Fruit fly (Drosophila melanogaster) whole organism, embryonic: Measurements from ENCODE around the gene CG33641.
A peak's percentile ranks its signal among the peaks of the same experiment; 100 is the strongest.

ENCODE experiments used
- CG10209 ChIP-seq: fragments of 200-800 bp; sonication (Bioruptor generic); optimal IDR thresholded peaks from 3 replicates; lab custom pipeline; 2017; ENCODE audit warnings: missing biosample characterization, mild to moderate bottlenecking, missing genetic modification characterization, missing genetic modification reagents
- CG14710 ChIP-seq: fragments of 200-800 bp; sonication (Bioruptor generic); optimal IDR thresholded peaks from 3 replicates; lab custom pipeline; 2019; ENCODE audit warnings: missing biosample characterization, mild to moderate bottlenecking, missing genetic modification characterization, moderate library complexity
- CG18619 ChIP-seq: fragments of 200-800 bp; sonication (Bioruptor generic); optimal IDR thresholded peaks from 3 replicates; lab custom pipeline; 2017; ENCODE audit warnings: missing biosample characterization, mild to moderate bottlenecking, missing genetic modification characterization
- CG2116 ChIP-seq: fragments of 200-800 bp; sonication (Bioruptor generic); optimal IDR thresholded peaks from 3 replicates; lab custom pipeline; 2018; ENCODE audit warnings: missing biosample characterization, mild to moderate bottlenecking, missing genetic modification characterization
- CG2199 ChIP-seq: fragments of 200-800 bp; sonication (Bioruptor generic); IDR thresholded peaks from 3 replicates; pipeline ENCODE4 v1.3.6; 2022; ENCODE audit warnings: missing biosample characterization, missing genetic modification characterization
- CG3838 ChIP-seq: fragments of 200-800 bp; sonication (Bioruptor generic); optimal IDR thresholded peaks from 3 replicates; lab custom pipeline; 2016; ENCODE audit warnings: missing biosample characterization, missing genetic modification characterization
- CG4360 ChIP-seq: fragments of 200-800 bp; sonication (Bioruptor generic); IDR thresholded peaks from 2 replicates; pipeline ENCODE4 v1.3.6; 2022; ENCODE audit warnings: missing biosample characterization, missing genetic modification characterization
- CG4854 ChIP-seq: fragments of 200-800 bp; sonication (Bioruptor generic); optimal IDR thresholded peaks from 2 replicates; lab custom pipeline; 2016; ENCODE audit warnings: missing biosample characterization, missing genetic modification characterization, inconsistent platforms
- CG8388 ChIP-seq: fragments of 200-800 bp; sonication (Bioruptor generic); optimal IDR thresholded peaks from 2 replicates; lab custom pipeline; 2019; ENCODE audit warnings: missing biosample characterization, mild to moderate bottlenecking, missing genetic modification characterization, moderate library complexity
- CG8924 ChIP-seq: fragments of 200-800 bp; optimal IDR thresholded peaks from 3 replicates; lab custom pipeline; 2019; ENCODE audit warnings: missing biosample characterization, mild to moderate bottlenecking, missing genetic modification characterization, moderate library complexity
- Dll ChIP-seq: fragments of 200-800 bp; sonication (Bioruptor generic); IDR thresholded peaks from 4 replicates; pipeline ENCODE4 v1.3.6; 2022; ENCODE audit warnings: missing biosample characterization, missing genetic modification characterization; ENCODE audit not compliant: partially characterized antibody
- Drgx ChIP-seq: fragments of 200-800 bp; sonication (Bioruptor generic); IDR thresholded peaks from 2 replicates; pipeline ENCODE4 v1.3.6; 2022; ENCODE audit warnings: missing biosample characterization, missing genetic modification characterization
- Fer1 ChIP-seq: fragments of 200-800 bp; sonication (Bioruptor generic); optimal IDR thresholded peaks from 2 replicates; lab custom pipeline; 2017; ENCODE audit warnings: missing biosample characterization, mild to moderate bottlenecking, missing genetic modification characterization
- Hr39 ChIP-seq: fragments of >200 bp; optimal IDR thresholded peaks from 2 replicates; lab custom pipeline; 2017
- Jarid2 ChIP-seq: fragments of 200-800 bp; sonication (Bioruptor generic); optimal IDR thresholded peaks from 3 replicates; lab custom pipeline; 2017; ENCODE audit warnings: mild to moderate bottlenecking, missing biosample characterization, missing genetic modification reagents, missing genetic modification characterization
- Myb ChIP-seq: fragments of 200-800 bp; sonication (Bioruptor generic); optimal IDR thresholded peaks from 2 replicates; lab custom pipeline; 2016; ENCODE audit warnings: missing biosample characterization, missing genetic modification characterization
- NK7.1 ChIP-seq: fragments of 200-800 bp; sonication (Bioruptor generic); optimal IDR thresholded peaks from 3 replicates; lab custom pipeline; 2016; ENCODE audit warnings: missing biosample characterization, missing genetic modification characterization
- Side ChIP-seq: fragments of 200-800 bp; sonication (Bioruptor generic); optimal IDR thresholded peaks from 2 replicates; lab custom pipeline; 2016; ENCODE audit warnings: missing biosample characterization, missing genetic modification characterization
- Stat92E ChIP-seq, 3 experiments: fragments of >200 bp in 2 of 3; fragments of 200-800 bp in 1 of 3; sonication (Bioruptor generic) in 1 of 3; optimal IDR thresholded peaks; 2 replicates each; lab custom pipeline; 2017 to 2019; ENCODE audit warnings: missing biosample characterization in 3 of 3, missing genetic modification characterization in 3 of 3, mild to moderate bottlenecking in 1 of 3, moderate library complexity in 1 of 3
- Trl ChIP-seq, 3 experiments: fragments of >200 bp in 2 of 3; fragments of 200-800 bp in 1 of 3; sonication (Bioruptor generic) in 1 of 3; optimal IDR thresholded peaks; 2 replicates in 1 of 3; 3 replicates in 2 of 3; lab custom pipeline; 2016 to 2017; ENCODE audit warnings: missing biosample characterization in 1 of 3, missing genetic modification characterization in 1 of 3
- abd-A ChIP-seq: fragments of 200-800 bp; sonication (Bioruptor generic); optimal IDR thresholded peaks from 3 replicates; lab custom pipeline; 2019; ENCODE audit warnings: missing biosample characterization, mild to moderate bottlenecking, missing genetic modification characterization, moderate library complexity
- ato ChIP-seq: fragments of 200-800 bp; sonication (Bioruptor generic); IDR thresholded peaks from 2 replicates; pipeline ENCODE4 v1.3.6; 2022; ENCODE audit warnings: missing biosample characterization, missing genetic modification characterization; ENCODE audit not compliant: partially characterized antibody
- cas ChIP-seq: fragments of 200-800 bp; sonication (Bioruptor generic); IDR thresholded peaks from 2 replicates; pipeline ENCODE4 v1.3.6; 2022; ENCODE audit warnings: missing biosample characterization, missing genetic modification characterization
- chinmo ChIP-seq: fragments of 200-800 bp; sonication (Bioruptor generic); IDR thresholded peaks from 4 replicates; pipeline ENCODE4 v1.3.6; 2022; ENCODE audit warnings: missing biosample characterization, missing genetic modification characterization; ENCODE audit not compliant: partially characterized antibody
- crol ChIP-seq: fragments of 200-800 bp; sonication (Bioruptor generic); IDR thresholded peaks from 2 replicates; pipeline ENCODE4 v1.3.6; 2022; ENCODE audit warnings: missing biosample characterization, missing genetic modification characterization
- dpn ChIP-seq, 2 experiments: fragments of 200-800 bp; sonication (Bioruptor generic); optimal IDR thresholded peaks; 3 replicates each; lab custom pipeline; 2016; ENCODE audit warnings: missing biosample characterization in 2 of 2, missing genetic modification characterization in 2 of 2
- ems ChIP-seq: fragments of 200-800 bp; sonication (Bioruptor generic); optimal IDR thresholded peaks from 3 replicates; lab custom pipeline; 2016; ENCODE audit warnings: missing biosample characterization, missing genetic modification characterization
- eve ChIP-seq, 2 experiments: fragments of >200 bp; optimal IDR thresholded peaks; 2 replicates each; lab custom pipeline; 2017; ENCODE audit warnings: missing biosample characterization in 2 of 2, missing genetic modification characterization in 2 of 2
- ewg ChIP-seq: fragments of 200-800 bp; sonication (Bioruptor generic); optimal IDR thresholded peaks from 3 replicates; lab custom pipeline; 2017; ENCODE audit warnings: mild to moderate bottlenecking, missing biosample characterization, missing genetic modification reagents, missing genetic modification characterization
- grn ChIP-seq: fragments of 200-800 bp; sonication (Bioruptor generic); optimal IDR thresholded peaks from 3 replicates; lab custom pipeline; 2017; ENCODE audit warnings: missing biosample characterization, missing genetic modification characterization
- gsb ChIP-seq: fragments of 200-800 bp; sonication (Bioruptor generic); IDR thresholded peaks from 2 replicates; pipeline ENCODE4 v1.3.6; 2022; ENCODE audit warnings: missing biosample characterization, missing genetic modification characterization
- nom ChIP-seq: fragments of 200-800 bp; sonication (Bioruptor generic); optimal IDR thresholded peaks from 2 replicates; lab custom pipeline; 2017; ENCODE audit warnings: missing biosample characterization, missing genetic modification characterization, mild to moderate bottlenecking, moderate library complexity, missing genetic modification reagents
- onecut ChIP-seq: fragments of 200-800 bp; sonication (Bioruptor generic); IDR thresholded peaks from 2 replicates; pipeline ENCODE4 v1.3.6; 2022; ENCODE audit warnings: missing biosample characterization, missing genetic modification characterization
- peb ChIP-seq: fragments of 200-800 bp; sonication (Bioruptor generic); IDR thresholded peaks from 2 replicates; pipeline ENCODE4 v1.3.6; 2022; ENCODE audit warnings: missing biosample characterization, missing genetic modification characterization
- phol ChIP-seq: fragments of 200-800 bp; sonication (Bioruptor generic); optimal IDR thresholded peaks from 3 replicates; lab custom pipeline; 2018; ENCODE audit warnings: missing biosample characterization, mild to moderate bottlenecking, missing genetic modification characterization, moderate library complexity
- pros ChIP-seq: fragments of 200-800 bp; sonication (Bioruptor generic); optimal IDR thresholded peaks from 3 replicates; lab custom pipeline; 2019; ENCODE audit warnings: missing biosample characterization, mild to moderate bottlenecking, missing genetic modification characterization, moderate library complexity
- sens ChIP-seq: fragments of 200-800 bp; sonication (Bioruptor generic); peaks from one replicate; lab custom pipeline; 2016; ENCODE audit warnings: missing biosample characterization, missing genetic modification characterization
- vvl ChIP-seq: fragments of 200-800 bp; sonication (Bioruptor generic); IDR thresholded peaks from 2 replicates; pipeline ENCODE4 v1.3.6; 2022; ENCODE audit warnings: missing biosample characterization, missing genetic modification characterization
- yki ChIP-seq: fragments of >200 bp; optimal IDR thresholded peaks from 3 replicates; lab custom pipeline; 2018

Gene CG33641

DNA sequence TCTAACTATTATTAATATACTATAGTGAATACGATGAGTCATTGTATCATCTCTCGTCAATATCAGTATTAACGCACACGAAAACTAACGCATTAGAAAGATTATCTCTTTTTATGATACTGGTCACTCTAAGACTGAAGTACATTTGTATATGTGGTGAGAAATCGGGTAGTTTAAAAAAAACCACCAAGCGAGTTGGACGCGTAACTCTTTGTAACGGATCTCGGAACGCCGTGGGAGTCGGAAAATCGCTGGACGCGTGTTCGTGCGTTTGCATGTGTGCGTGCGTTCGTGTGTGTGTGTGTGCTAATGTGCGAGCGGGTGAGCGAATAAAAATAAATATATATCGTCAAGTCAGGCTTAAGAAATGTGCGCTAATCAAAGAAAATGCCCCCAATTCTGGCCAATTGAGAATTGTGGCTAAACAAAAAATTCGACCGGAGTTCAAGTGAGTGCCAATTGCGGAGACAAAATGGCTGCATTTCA, 21.2 kb downstream of the CG33641 start, which contains the start of gene kuz (continued):
- 0 out of 3 replicates have a peak, but pooled peaks have one; percentile 64 for TF ChIP-seq CG2199 (GFP tag; lab: Robert Waterston, UW)
- TF ChIP-seq phol (tag; lab: Kevin White, UChicago): peak; percentile 38
- peak; percentile 100 for TF ChIP-seq Jarid2
- peak; percentile 56 for TF ChIP-seq Side (GFP tag; lab: Kevin White, UChicago)
- TF ChIP-seq CG18619 (GFP tag; lab: Kevin White, UChicago): peak; percentile 2
- no peak for TF ChIP-seq gsb
- no peak for TF ChIP-seq cas (GFP tag; lab: Robert Waterston, UW)
- peak; percentile 26 for TF ChIP-seq CG4854 (GFP tag; lab: Kevin White, UChicago)
- peak; percentile 16; the same call in 1 of the 2 replicates for TF ChIP-seq peb (GFP tag; lab: Robert Waterston, UW)
- no peak for TF ChIP-seq CG10209
- peak; percentile 71; the same call in 1 of the 2 replicates for TF ChIP-seq vvl
- TF ChIP-seq ato (GFP tag; lab: Robert Waterston, UW): peak; percentile 66; the same call in 1 of the 2 replicates
- peak in 1 of 2 experiments; percentile 29 for TF ChIP-seq dpn (GFP tag; optimal IDR thresholded peaks at IDR 0.05; lab: Kevin White, UChicago)
- TF ChIP-seq Dll (GFP tag; lab: Robert Waterston, UW): peak; percentile 44; the same call in 2 of the 4 replicates
- peak; percentile 83 for TF ChIP-seq abd-A (tag; lab: Kevin White, UChicago)
- TF ChIP-seq ems (GFP tag; lab: Kevin White, UChicago): peak; percentile 19
- peak; percentile 38; the same call in 1 of the 2 replicates for TF ChIP-seq onecut (GFP tag; lab: Robert Waterston, UW)
- TF ChIP-seq Fer1 (GFP tag; lab: Kevin White, UChicago): peak; percentile 48
- TF ChIP-seq NK7.1 (GFP tag; lab: Kevin White, UChicago): peak; percentile 18
- TF ChIP-seq CG8388: peak; percentile 41

DNA sequence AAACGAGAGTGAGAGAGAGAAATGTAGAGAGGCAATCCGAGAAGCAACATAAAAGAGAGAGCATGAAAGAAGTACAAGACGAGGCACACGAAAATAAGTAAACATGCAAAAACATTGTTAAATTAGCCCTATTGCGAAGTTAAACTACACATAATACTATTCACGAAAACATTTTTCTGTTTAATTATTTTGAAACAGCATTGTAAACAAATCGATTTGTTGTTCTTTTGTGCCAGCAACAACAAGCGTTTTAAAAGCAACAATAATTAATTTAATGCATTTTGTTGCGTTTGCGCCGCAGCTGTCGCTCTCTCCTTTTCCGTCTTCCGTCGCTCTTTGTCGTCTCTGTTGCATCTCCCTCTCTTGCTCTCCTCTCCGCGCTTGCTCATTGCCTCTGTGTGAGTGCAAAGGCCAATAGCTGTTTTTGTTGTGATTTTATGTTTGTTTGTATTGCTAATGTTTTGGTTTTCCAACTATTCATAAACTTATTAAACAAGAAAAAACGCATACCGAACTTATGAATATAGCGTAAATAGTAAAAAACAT, 21.7 kb downstream of the CG33641 start:
- TF ChIP-seq yki: peak; percentile 91
- TF ChIP-seq CG8924 (tag; lab: Kevin White, UChicago): peak; percentile 25
- TF ChIP-seq CG4360 (GFP tag; lab: Robert Waterston, UW): peak; percentile 85
- no peak for TF ChIP-seq CG14710 (tag; lab: Kevin White, UChicago)
- peak; percentile 93 for TF ChIP-seq nom (GFP tag; lab: Kevin White, UChicago)
- TF ChIP-seq pros: peak; percentile 35
- peak; percentile 11 for TF ChIP-seq sens
- TF ChIP-seq Myb: no peak
- no peak for TF ChIP-seq grn (GFP tag; lab: Kevin White, UChicago)
- peak; percentile 1 for TF ChIP-seq CG3838 (GFP tag; lab: Kevin White, UChicago)
- TF ChIP-seq Stat92E (GFP tag; optimal IDR thresholded peaks at IDR 0.05; lab: Kevin White, UChicago): no peak
- TF ChIP-seq ewg (GFP tag; lab: Kevin White, UChicago): peak; percentile 86
- TF ChIP-seq CG2116 (GFP tag; lab: Kevin White, UChicago): no peak
- peak; percentile 75 for TF ChIP-seq chinmo
- peak; percentile 93 to 96 for TF ChIP-seq Trl (optimal IDR thresholded peaks at IDR 0.05; lab: Kevin White, UChicago)
- TF ChIP-seq Trl (GFP tag; optimal IDR thresholded peaks at IDR 0.05; lab: Kevin White, UChicago): no peak
- 0 out of 4 replicates have a peak, but pooled peaks have one; percentile 15 for TF ChIP-seq Dll (GFP tag; lab: Robert Waterston, UW)
- TF ChIP-seq Drgx (GFP tag; lab: Robert Waterston, UW): peak; percentile 35; the same call in 1 of the 2 replicates
- TF ChIP-seq Hr39: peak; percentile 6
- peak in 1 of 2 experiments; percentile 81 for TF ChIP-seq eve (GFP tag; optimal IDR thresholded peaks at IDR 0.05; lab: Kevin White, UChicago)
- peak; percentile 29; the same call in 1 of the 2 replicates for TF ChIP-seq crol (GFP tag; lab: Robert Waterston, UW)
